Worm (Caenorhabditis elegans) whole organism, L1 larva: ENCODE measurements around the gene sru-18.

Source experiments
- C04F5.9 ChIP-seq: sonication (generic microtip); optimal IDR thresholded peaks from 2 replicates; lab custom pipeline; 2016; ENCODE audit warnings: missing genetic modification characterization, missing compliant biosample characterization
- C16A3.4 ChIP-seq: fragments of 150-350 bp; optimal IDR thresholded peaks from 2 replicates; lab custom pipeline; 2014; ENCODE audit warnings: missing biosample characterization, missing genetic modification characterization
- ceh-82 ChIP-seq, 3 experiments: fragments of 150-350 bp in 1 of 3; sonication (generic microtip) in 2 of 3; optimal IDR thresholded peaks; 2 replicates each; lab custom pipeline; 2014 to 2017; ENCODE audit warnings: missing biosample characterization in 3 of 3, missing genetic modification characterization in 3 of 3
- ceh-88 ChIP-seq: fragments of 200-800 bp; sonication (Bioruptor generic); IDR thresholded peaks from 2 replicates; pipeline ENCODE4 v1.3.6; 2022; ENCODE audit warnings: missing genetic modification characterization, missing compliant biosample characterization
- ceh-90 ChIP-seq: sonication (generic microtip); optimal IDR thresholded peaks from 2 replicates; lab custom pipeline; 2016; ENCODE audit warnings: missing genetic modification characterization, missing compliant biosample characterization
- ces-1 ChIP-seq: fragments of 150-350 bp; optimal IDR thresholded peaks from 2 replicates; lab custom pipeline; 2014; ENCODE audit warnings: missing biosample characterization, missing genetic modification reagents, missing genetic modification characterization
- ets-5 ChIP-seq: fragments of 200-800 bp; sonication (Bioruptor generic); IDR thresholded peaks from 2 replicates; pipeline ENCODE4 v1.3.6; 2022; ENCODE audit warnings: missing genetic modification characterization, missing compliant biosample characterization
- fkh-10 ChIP-seq: sonication (generic microtip); optimal IDR thresholded peaks from 2 replicates; lab custom pipeline; 2017; ENCODE audit warnings: missing biosample characterization, missing genetic modification reagents, missing genetic modification characterization
- fkh-4 ChIP-seq: sonication (generic microtip); optimal IDR thresholded peaks from 2 replicates; lab custom pipeline; 2016; ENCODE audit warnings: missing compliant biosample characterization, missing genetic modification characterization, borderline replicate concordance
- mdl-1 ChIP-seq, 2 experiments: fragments of 150-350 bp; optimal IDR thresholded peaks; 2 replicates each; lab custom pipeline; 2014 to 2017; ENCODE audit warnings: missing biosample characterization in 2 of 2, missing genetic modification characterization in 2 of 2, inconsistent platforms in 1 of 2
- nhr-71 ChIP-seq: sonication (generic microtip); optimal IDR thresholded peaks from 2 replicates; lab custom pipeline; 2016; ENCODE audit warnings: mild to moderate bottlenecking, missing genetic modification characterization, moderate library complexity, missing compliant biosample characterization
- nhr-84 ChIP-seq: sonication (generic microtip); optimal IDR thresholded peaks from 2 replicates; lab custom pipeline; 2017; ENCODE audit warnings: missing biosample characterization, missing genetic modification characterization
- nhr-90 ChIP-seq: sonication (generic microtip); optimal IDR thresholded peaks from 2 replicates; lab custom pipeline; 2016; ENCODE audit warnings: mild to moderate bottlenecking, missing genetic modification characterization, missing compliant biosample characterization; ENCODE audit not compliant: poor library complexity
- pax-3 ChIP-seq: fragments of 200-800 bp; sonication (Bioruptor generic); optimal IDR thresholded peaks from 2 replicates; lab custom pipeline; 2018; ENCODE audit warnings: mild to moderate bottlenecking, missing genetic modification characterization, moderate library complexity, missing compliant biosample characterization
- pqm-1 ChIP-seq: sonication (generic microtip); optimal IDR thresholded peaks from 3 replicates; lab custom pipeline; 2017; ENCODE audit warnings: missing biosample characterization, missing genetic modification characterization
- skn-1 ChIP-seq: fragments of 150-350 bp; optimal IDR thresholded peaks from 2 replicates; lab custom pipeline; 2014; ENCODE audit warnings: missing biosample characterization, missing genetic modification characterization
- snpc-4 ChIP-seq: fragments of 150-350 bp; optimal IDR thresholded peaks from 2 replicates; lab custom pipeline; 2014; ENCODE audit warnings: missing biosample characterization, missing genetic modification characterization
- tbx-2 ChIP-seq: sonication (generic microtip); optimal IDR thresholded peaks from 2 replicates; lab custom pipeline; 2016; ENCODE audit warnings: missing genetic modification characterization, missing compliant biosample characterization
- unc-98 ChIP-seq: fragments of 200-800 bp; sonication (Bioruptor generic); IDR thresholded peaks from 2 replicates; pipeline ENCODE4 v1.3.6; 2022; ENCODE audit warnings: missing genetic modification characterization, missing compliant biosample characterization
- xbp-1 ChIP-seq: sonication (generic microtip); optimal IDR thresholded peaks from 2 replicates; lab custom pipeline; 2016; ENCODE audit warnings: missing genetic modification characterization, missing compliant biosample characterization

sru-18 gene

ce11 chrIV:12551944-12552343 lies 49.9 kb downstream of the sru-18 start:
- TF ChIP-seq xbp-1 (tag; lab: Kevin White, UChicago), result no peak
- no peak for TF ChIP-seq pqm-1 (tag; lab: Kevin White, UChicago)
- no peak for TF ChIP-seq ets-5
- no peak for TF ChIP-seq mdl-1 (tag; optimal IDR thresholded peaks at IDR 0.05; lab: Kevin White, UChicago)
- no peak for TF ChIP-seq ceh-90
- TF ChIP-seq ceh-82 (tag; optimal IDR thresholded peaks at IDR 0.05; lab: Kevin White, UChicago), result no peak
- TF ChIP-seq C04F5.9, result no peak
- no peak for TF ChIP-seq fkh-4 (tag; lab: Kevin White, UChicago)
- no peak for TF ChIP-seq fkh-10 (GFP tag; lab: Kevin White, UChicago)
- no peak for TF ChIP-seq unc-98 (GFP tag; lab: Robert Waterston, UW)
- no peak for TF ChIP-seq pax-3 (tag; lab: Kevin White, UChicago)
- TF ChIP-seq nhr-71 (tag; lab: Kevin White, UChicago), result no peak
- TF ChIP-seq tbx-2 (tag; lab: Kevin White, UChicago), result no peak
- TF ChIP-seq C16A3.4 (tag; lab: Kevin White, UChicago), result no peak
- TF ChIP-seq snpc-4 (tag; lab: Kevin White, UChicago), result no peak
- TF ChIP-seq skn-1 (tag; lab: Kevin White, UChicago), result no peak
- TF ChIP-seq ces-1, result no peak
- TF ChIP-seq ceh-88 (GFP tag; lab: Robert Waterston, UW), result no peak
- TF ChIP-seq nhr-90 (tag; lab: Kevin White, UChicago), result no peak
- no peak for TF ChIP-seq nhr-84 (tag; lab: Kevin White, UChicago)
